Worm (Caenorhabditis elegans): Measurements from ENCODE around the gene T23D5.3.

Gene T23D5.3

DNA sequence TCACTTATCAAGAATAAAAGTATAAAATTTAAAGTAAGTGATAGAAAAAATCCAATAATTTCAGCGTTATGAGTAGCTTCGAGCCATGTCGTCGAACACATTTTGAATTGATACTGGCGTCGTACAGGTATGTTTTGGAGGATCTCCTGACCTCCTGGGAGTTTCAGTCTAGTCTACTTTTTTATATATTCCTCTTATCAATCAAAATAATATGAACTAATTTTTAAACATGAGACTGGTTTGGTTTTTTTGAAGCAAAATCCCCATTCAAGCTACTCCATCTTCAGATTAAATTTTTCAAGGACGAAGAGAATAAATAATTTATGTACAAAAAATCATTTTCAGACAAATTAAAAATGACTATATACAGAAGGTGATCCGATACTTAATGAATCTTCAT lies 21.6 kb downstream of the T23D5.3 start, which contains the start of gene str-101:
TSS of gene str-101 (minus strand) at position 101 of the 400 bp plus-strand sequence.
- TF ChIP-seq hlh-12 (tag; optimal IDR thresholded peaks at IDR 0.05): no peak
- TF ChIP-seq F23B12.7 (tag; optimal IDR thresholded peaks at IDR 0.05; ENCODE audit: insufficient read depth): no peak
- TF ChIP-seq F52B5.7 (tag; optimal IDR thresholded peaks at IDR 0.05): no peak
- no peak for TF ChIP-seq F10E7.11 (tag; optimal IDR thresholded peaks at IDR 0.05)
- no peak for TF ChIP-seq atf-7 (tag; optimal IDR thresholded peaks at IDR 0.05)
- no peak for TF ChIP-seq xnd-1 (tag; optimal IDR thresholded peaks at IDR 0.05)
- TF ChIP-seq attf-5 (GFP tag; optimal IDR thresholded peaks at IDR 0.05): no peak
- TF ChIP-seq K11D2.4 (GFP tag; IDR thresholded peaks at IDR 0.05): no peak
- TF ChIP-seq sptf-2 (GFP tag; optimal IDR thresholded peaks at IDR 0.05): no peak
- no peak for TF ChIP-seq fkh-3 (tag; optimal IDR thresholded peaks at IDR 0.05)
- TF ChIP-seq tbp1 (GFP tag; optimal IDR thresholded peaks at IDR 0.05): no peak
- no peak for TF ChIP-seq hlh-26 (GFP tag; conservative IDR thresholded peaks at IDR 0.05)
- no peak for TF ChIP-seq Y56A3A.18 (GFP tag; IDR thresholded peaks at IDR 0.05)
- TF ChIP-seq snpc-1.3 (tag; optimal IDR thresholded peaks at IDR 0.05; ENCODE audit: insufficient read depth): no peak
- no peak for TF ChIP-seq aptf-3 (GFP tag; IDR thresholded peaks at IDR 0.05)
- TF ChIP-seq dpl-1 (GFP tag; optimal IDR thresholded peaks at IDR 0.05): no peak
- TF ChIP-seq attf-6 (GFP tag; IDR thresholded peaks at IDR 0.05): no peak
- no peak for TF ChIP-seq lin-54 (GFP tag; optimal IDR thresholded peaks at IDR 0.05)
- TF ChIP-seq snpc-1.1 (tag; optimal IDR thresholded peaks at IDR 0.05; ENCODE audit: insufficient read depth): no peak

- TF ChIP-seq dpff-1 (tag; optimal IDR thresholded peaks at IDR 0.05): no peak
- no peak for TF ChIP-seq B0261.1 (tag; optimal IDR thresholded peaks at IDR 0.05)
- no peak for TF ChIP-seq ztf-22 (GFP tag; optimal IDR thresholded peaks at IDR 0.05)
- no peak for TF ChIP-seq rec-8 (tag; optimal IDR thresholded peaks at IDR 0.05)
- no peak for TF ChIP-seq F33H1.4 (GFP tag; IDR thresholded peaks at IDR 0.05)
- no peak for TF ChIP-seq ztf-28 (GFP tag; IDR thresholded peaks at IDR 0.05)
- TF ChIP-seq ztf-18 (tag; optimal IDR thresholded peaks at IDR 0.05): no peak
- TF ChIP-seq cebp-1 (GFP tag; IDR thresholded peaks at IDR 0.05): no peak
- no peak for TF ChIP-seq cebp-1 (tag; optimal IDR thresholded peaks at IDR 0.05)
- TF ChIP-seq ztf-26 (tag; optimal IDR thresholded peaks at IDR 0.05): no peak
- TF ChIP-seq dpl-1 (GFP tag; optimal IDR thresholded peaks at IDR 0.05): no peak
- TF ChIP-seq atf-7 (tag; optimal IDR thresholded peaks at IDR 0.05): no peak
- TF ChIP-seq D2030.7 (GFP tag; IDR thresholded peaks at IDR 0.05): no peak
- TF ChIP-seq mcd-1 (GFP tag; IDR thresholded peaks at IDR 0.05): no peak
- no peak for TF ChIP-seq madf-8 (GFP tag; conservative IDR thresholded peaks at IDR 0.05)
- TF ChIP-seq him-1 (tag; optimal IDR thresholded peaks at IDR 0.05): no peak
- TF ChIP-seq Y95B8A.8 (GFP tag; IDR thresholded peaks at IDR 0.05): no peak
- no peak for TF ChIP-seq rpc-1 (optimal IDR thresholded peaks at IDR 0.05)
- no peak for TF ChIP-seq rpc-1 (tag; optimal IDR thresholded peaks at IDR 0.05)
- no peak for TF ChIP-seq ama-1 (optimal IDR thresholded peaks at IDR 0.05)
- no peak for TF ChIP-seq ama-1 (GFP tag; optimal IDR thresholded peaks at IDR 0.05)
Observed at ce11 chrV:15710401-15710800, 23.1 kb downstream of the T23D5.3 start, which contains the start of gene Y6E2A.1. Gene Y6E2A.1, minus strand, starts transcription at chrV:15710501.

ce11 chrV:15707982-15708381 lies 25.5 kb downstream of the T23D5.3 start:
- no peak for TF ChIP-seq F49E8.2 (tag; optimal IDR thresholded peaks at IDR 0.05; ENCODE audit: insufficient read depth)
- peak; percentile 27 for TF ChIP-seq somi-1 (GFP tag; optimal IDR thresholded peaks at IDR 0.05)

Data from whole organism, young adult.